Worm (Caenorhabditis elegans): ENCODE data around the gene istr-1.
A peak's percentile ranks its signal among the peaks of the same experiment; 100 is the strongest.

Gene istr-1

DNA sequence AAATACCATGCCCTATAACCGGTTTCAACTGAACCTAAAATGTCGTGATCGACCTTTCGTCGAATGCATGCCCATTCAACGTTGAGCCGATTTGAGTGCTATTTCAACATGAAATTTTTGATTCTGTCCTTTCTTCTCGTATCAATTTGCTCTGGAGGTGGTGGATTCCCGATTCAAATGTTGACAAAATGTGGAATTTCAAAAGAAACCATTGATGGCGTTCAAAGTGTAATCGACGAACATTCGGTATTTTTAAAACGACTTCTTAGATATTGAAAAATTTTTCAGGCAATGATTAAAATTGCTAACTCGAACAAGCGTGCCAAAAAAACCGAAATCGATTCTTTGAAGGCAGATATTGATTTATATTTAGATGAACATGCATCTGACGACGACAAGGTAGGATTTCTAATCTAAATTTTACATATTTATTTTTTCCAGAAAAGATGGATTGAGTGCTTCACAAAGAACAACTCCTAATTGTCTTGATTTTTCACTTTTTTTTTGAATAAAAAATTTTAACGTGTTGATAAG, 29.5 kb downstream of the istr-1 start, which contains the start of gene R11D1.13:
Gene R11D1.13, plus strand, starts transcription at position 51 of the 534 bp plus-strand sequence.
- TF ChIP-seq him-1 (tag; optimal IDR thresholded peaks at IDR 0.05) (no peak), W03F9.2 (tag; optimal IDR thresholded peaks at IDR 0.05) (no peak), dao-5 (tag; optimal IDR thresholded peaks at IDR 0.05) (no peak)

DNA sequence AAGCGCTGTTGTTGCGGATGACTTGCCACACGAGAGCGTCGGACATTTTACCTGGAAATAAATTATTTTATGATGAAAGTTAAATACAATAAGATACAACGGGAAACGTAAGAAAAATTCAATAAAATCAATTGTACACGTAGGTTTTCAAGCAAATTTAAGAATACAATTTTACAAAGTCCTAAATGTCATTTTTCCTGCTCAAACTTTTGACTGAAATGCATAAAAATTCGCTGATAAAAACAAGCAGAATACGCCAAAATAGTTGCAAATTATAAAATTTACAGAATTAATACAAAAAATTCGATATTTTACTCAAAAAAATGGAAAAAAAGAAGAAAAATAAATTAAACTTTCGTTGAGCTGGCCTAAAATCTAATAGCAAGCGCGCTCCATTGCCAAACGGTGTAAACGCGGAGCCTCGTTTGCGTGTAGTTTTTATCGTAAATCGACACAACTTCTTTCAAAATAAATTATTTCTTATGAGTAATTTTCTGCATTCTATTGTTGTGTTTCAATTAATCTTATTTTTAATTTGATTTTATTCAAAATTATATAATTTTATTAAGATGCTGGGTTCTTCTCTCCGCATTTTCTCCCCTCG, 30.5 kb downstream of the istr-1 start, which contains the start of the genes rpl-28 and mrpl-49:
Gene rpl-28, minus strand, starts transcription at position 51 of the 604 bp plus-strand sequence.
Gene mrpl-49, plus strand, starts transcription at position 570 of the 604 bp plus-strand sequence.
- TF ChIP-seq dao-5 (tag; optimal IDR thresholded peaks at IDR 0.05), result no peak
- TF ChIP-seq him-1 (tag; optimal IDR thresholded peaks at IDR 0.05), result peak; percentile 15
- TF ChIP-seq W03F9.2 (tag; optimal IDR thresholded peaks at IDR 0.05), result peak; percentile 93

DNA sequence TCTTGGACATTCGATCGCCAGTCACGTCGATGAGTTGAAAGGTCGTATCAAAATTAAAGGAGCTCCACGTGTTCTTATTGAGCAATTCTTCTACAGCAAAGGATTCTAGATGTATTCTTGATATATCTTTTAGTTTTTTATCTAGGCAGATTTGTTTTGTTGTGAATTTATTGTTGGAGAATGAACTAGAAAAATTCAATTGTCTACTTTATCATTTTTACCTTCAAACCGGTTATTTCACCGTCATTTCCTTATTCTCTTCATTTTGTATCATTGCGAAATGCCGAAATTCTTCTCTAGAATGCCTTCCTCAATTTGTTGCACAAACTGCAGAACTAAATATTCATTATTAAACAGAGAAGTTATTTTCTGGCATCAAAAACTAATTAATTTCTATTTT, 31.6 kb downstream of the istr-1 start, which contains the start of gene R11D1.10:
Gene R11D1.10, plus strand, starts transcription at position 301 of the 400 bp plus-strand sequence.
- TF ChIP-seq W03F9.2 (tag; optimal IDR thresholded peaks at IDR 0.05), result no peak
- no peak for TF ChIP-seq him-1 (tag; optimal IDR thresholded peaks at IDR 0.05)
- no peak for TF ChIP-seq dao-5 (tag; optimal IDR thresholded peaks at IDR 0.05)

ce11 chrV:12732734-12733133, 35.1 kb downstream of the istr-1 start:
- TF ChIP-seq him-1 (tag; optimal IDR thresholded peaks at IDR 0.05), result no peak
- no peak for TF ChIP-seq dao-5 (tag; optimal IDR thresholded peaks at IDR 0.05)
- TF ChIP-seq W03F9.2 (tag; optimal IDR thresholded peaks at IDR 0.05), result no peak

- TF ChIP-seq W03F9.2 (tag; optimal IDR thresholded peaks at IDR 0.05) (no peak), him-1 (tag; optimal IDR thresholded peaks at IDR 0.05) (no peak), dao-5 (tag; optimal IDR thresholded peaks at IDR 0.05) (no peak)
Observed at ce11 chrV:12733465-12734248, 36.0 kb downstream of the istr-1 start, which contains the start of the genes dhs-21 and xbx-9. TSS of gene dhs-21 (minus strand) at chrV:12733645. TSS of gene xbx-9 (plus strand) at chrV:12734198.

DNA sequence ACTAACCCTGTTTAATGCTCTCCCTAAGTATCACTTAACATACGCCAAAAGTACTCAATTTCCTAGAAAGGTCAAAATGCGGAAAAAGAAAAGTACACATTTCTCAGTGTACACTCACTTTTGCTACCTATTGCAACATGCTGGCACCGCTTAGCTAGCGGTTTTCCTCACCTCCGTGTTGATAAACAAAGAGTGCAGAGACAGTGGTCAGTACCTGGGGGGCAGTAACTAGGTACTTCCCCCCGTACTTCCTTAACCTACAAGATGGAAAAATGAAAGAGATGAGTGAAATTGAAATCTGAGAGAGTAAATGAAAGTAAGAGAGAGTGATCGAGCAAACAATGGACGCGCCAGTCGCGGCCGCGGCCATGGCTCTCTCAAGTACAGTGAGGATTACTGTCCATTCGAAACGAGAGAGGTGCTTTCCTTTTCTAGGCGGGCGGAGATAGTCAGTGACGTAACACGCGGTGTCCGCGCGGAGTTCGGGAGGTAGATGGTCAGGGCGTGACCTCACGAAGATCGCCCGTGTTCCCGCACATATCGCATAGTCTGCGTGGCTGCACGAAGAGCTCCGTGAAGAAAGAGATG, 38.6 kb downstream of the istr-1 start, which contains the start of gene cky-1:
Gene cky-1, plus strand, starts transcription at position 538 of the 588 bp plus-strand sequence.
- TF ChIP-seq W03F9.2 (tag; optimal IDR thresholded peaks at IDR 0.05) (no peak), dao-5 (tag; optimal IDR thresholded peaks at IDR 0.05) (no peak), him-1 (tag; optimal IDR thresholded peaks at IDR 0.05) (no peak)

DNA sequence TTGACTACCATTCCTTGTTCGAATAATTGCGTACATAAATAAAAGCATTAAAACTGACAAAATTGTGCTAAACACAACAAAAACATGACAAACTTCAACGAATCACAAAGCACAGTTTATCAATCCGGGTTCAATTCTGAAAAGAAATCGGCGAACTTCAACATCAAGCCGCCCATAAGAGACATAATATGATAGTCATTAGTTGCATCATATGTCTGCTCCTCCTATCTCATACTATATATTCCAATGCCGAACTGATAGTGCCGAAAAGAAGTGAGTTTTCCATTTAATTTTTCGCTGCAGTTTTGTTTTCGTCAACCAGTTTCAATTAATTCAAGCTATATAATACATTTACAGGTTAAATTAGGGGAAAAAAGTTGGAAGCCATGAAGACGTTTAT, 44.0 kb downstream of the istr-1 start, which contains the start of gene hrg-7:
Gene hrg-7, plus strand, starts transcription at position 358 of the 400 bp plus-strand sequence.
- TF ChIP-seq W03F9.2 (tag; optimal IDR thresholded peaks at IDR 0.05), result no peak
- no peak for TF ChIP-seq him-1 (tag; optimal IDR thresholded peaks at IDR 0.05)
- no peak for TF ChIP-seq dao-5 (tag; optimal IDR thresholded peaks at IDR 0.05)

DNA sequence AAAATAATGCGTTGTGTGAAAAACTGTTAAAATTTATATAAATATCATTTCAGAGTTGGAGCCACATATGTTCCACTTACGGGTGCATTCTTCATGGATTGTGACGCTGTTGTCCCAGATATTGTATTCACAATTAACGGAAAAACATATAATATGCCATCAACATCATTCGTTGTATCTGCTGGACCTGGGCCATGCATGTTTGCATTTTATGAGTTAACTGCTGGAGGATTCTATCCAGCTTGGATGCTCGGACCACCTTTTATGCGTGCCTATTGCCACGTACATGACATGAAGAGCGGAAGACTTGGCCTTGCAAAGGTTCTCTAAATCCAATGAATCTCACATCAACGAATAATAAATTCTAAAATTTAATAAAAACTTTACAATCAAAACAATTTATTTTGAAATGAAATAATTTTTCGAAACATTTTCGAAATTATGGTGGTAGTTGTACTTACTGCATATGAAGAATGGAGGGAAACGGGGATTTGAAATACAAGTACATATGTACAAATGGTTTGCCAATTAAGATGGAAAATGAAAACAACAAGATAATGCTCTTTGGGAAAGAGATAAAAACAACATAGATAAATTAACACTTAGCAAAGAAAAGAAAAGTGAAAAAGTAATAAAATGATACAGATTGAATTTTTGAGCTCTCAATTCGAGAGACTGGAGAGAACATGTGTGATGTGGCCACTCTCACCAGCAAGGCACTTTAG, 46.3 kb downstream of the istr-1 start:
- TF ChIP-seq him-1 (tag; optimal IDR thresholded peaks at IDR 0.05) (no peak), W03F9.2 (tag; optimal IDR thresholded peaks at IDR 0.05) (no peak), dao-5 (tag; optimal IDR thresholded peaks at IDR 0.05) (no peak)

DNA sequence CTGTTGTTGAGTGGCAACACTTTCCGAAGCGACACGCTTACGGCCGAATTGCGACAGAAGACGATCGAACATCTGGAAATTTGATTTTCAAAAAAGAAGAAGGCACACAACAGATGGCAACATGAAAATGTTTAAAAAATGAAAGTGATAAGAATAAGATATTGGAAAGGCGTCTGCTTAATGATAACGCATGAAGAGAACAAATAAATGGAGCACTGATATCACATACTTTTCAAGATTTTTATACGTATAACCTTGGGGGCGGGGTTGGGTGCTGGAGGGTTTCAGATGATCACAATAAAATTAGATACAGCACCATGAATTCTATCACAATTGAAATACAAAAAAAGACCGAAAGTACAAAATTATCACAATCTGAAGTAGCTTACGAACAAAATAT, 47.3 kb downstream of the istr-1 start, which contains the start of gene C15C8.7:
Gene C15C8.7, minus strand, starts transcription at position 72 of the 400 bp plus-strand sequence.
- TF ChIP-seq dao-5 (tag; optimal IDR thresholded peaks at IDR 0.05), result no peak
- no peak for TF ChIP-seq W03F9.2 (tag; optimal IDR thresholded peaks at IDR 0.05)
- no peak for TF ChIP-seq him-1 (tag; optimal IDR thresholded peaks at IDR 0.05)

- TF ChIP-seq him-1 (tag; optimal IDR thresholded peaks at IDR 0.05), result no peak
- no peak for TF ChIP-seq W03F9.2 (tag; optimal IDR thresholded peaks at IDR 0.05)
- no peak for TF ChIP-seq dao-5 (tag; optimal IDR thresholded peaks at IDR 0.05)
Observed at ce11 chrV:12747431-12747830, 49.8 kb downstream of the istr-1 start, which contains the start of gene C15C8.4. TSS of gene C15C8.4 (minus strand) at chrV:12747463.

- no peak for TF ChIP-seq him-1 (tag; optimal IDR thresholded peaks at IDR 0.05)
- no peak for TF ChIP-seq W03F9.2 (tag; optimal IDR thresholded peaks at IDR 0.05)
- no peak for TF ChIP-seq dao-5 (tag; optimal IDR thresholded peaks at IDR 0.05)
Observed at ce11 chrV:12747856-12748255, 50.2 kb downstream of the istr-1 start, which contains the start of gene C15C8.5. TSS of gene C15C8.5 (plus strand) at chrV:12748007.

DNA sequence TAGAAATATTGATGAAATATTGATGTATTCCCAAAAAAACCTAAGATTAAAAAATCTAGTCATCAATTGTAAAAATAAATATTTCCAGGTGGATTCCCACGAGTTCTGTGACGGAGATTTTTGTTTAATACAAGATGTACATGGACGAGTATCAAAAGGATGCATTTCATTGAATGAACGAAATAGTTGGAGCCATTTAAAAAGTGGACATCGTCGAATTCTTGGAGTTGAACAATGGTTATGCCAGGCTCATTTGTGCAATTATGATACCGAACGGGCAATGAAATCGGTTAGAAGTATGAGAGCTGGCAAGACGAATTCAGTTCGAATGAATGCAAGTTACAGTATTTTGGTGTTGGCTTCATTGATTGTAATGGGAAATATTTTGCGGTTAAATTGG, 51.9 kb downstream of the istr-1 start:
- TF ChIP-seq him-1 (tag; optimal IDR thresholded peaks at IDR 0.05) (no peak), dao-5 (tag; optimal IDR thresholded peaks at IDR 0.05) (no peak), W03F9.2 (tag; optimal IDR thresholded peaks at IDR 0.05) (no peak)
